Worm (Caenorhabditis elegans) whole organism, mixed stage, embryonic: ENCODE data around the gene amdh-1.

Experiments used
- cnd-1 ChIP-seq: fragments of 200-800 bp; sonication (Bioruptor generic); optimal IDR thresholded peaks from 2 replicates; lab custom pipeline; 2018; ENCODE audit warnings: mild to moderate bottlenecking, missing genetic modification characterization, missing compliant biosample characterization
- drap-1 ChIP-seq: fragments of 200-800 bp; sonication (Bioruptor generic); optimal IDR thresholded peaks from 3 replicates; lab custom pipeline; 2018; ENCODE audit warnings: mild to moderate bottlenecking, missing genetic modification characterization, missing compliant biosample characterization
- elt-1 ChIP-seq: sonication (generic microtip); optimal IDR thresholded peaks from 2 replicates; lab custom pipeline; 2017; ENCODE audit warnings: missing genetic modification characterization, mild to moderate bottlenecking, missing compliant biosample characterization, antibody characterized with exemption, moderate library complexity, borderline replicate concordance; ENCODE audit not compliant: insufficient read depth
- lsy-2 ChIP-seq: fragments of 150-350 bp; optimal IDR thresholded peaks from 2 replicates; lab custom pipeline; 2014; ENCODE audit warnings: missing biosample characterization, missing genetic modification characterization
- mep-1 ChIP-seq: fragments of 150-350 bp; optimal IDR thresholded peaks from 2 replicates; lab custom pipeline; 2017; ENCODE audit warnings: missing biosample characterization, missing genetic modification reagents, missing genetic modification characterization, inconsistent platforms
- nhr-237 ChIP-seq: fragments of 150-350 bp; optimal IDR thresholded peaks from 2 replicates; lab custom pipeline; 2014; ENCODE audit warnings: missing biosample characterization, missing genetic modification characterization
- nhr-76 ChIP-seq: sonication (generic microtip); optimal IDR thresholded peaks from 2 replicates; lab custom pipeline; 2017; ENCODE audit warnings: missing biosample characterization, missing genetic modification characterization
- pha-4 ChIP-seq: fragments of 150-350 bp; optimal IDR thresholded peaks from 2 replicates; lab custom pipeline; 2018; ENCODE audit warnings: missing biosample characterization, missing genetic modification reagents, missing genetic modification characterization
- sem-2 ChIP-seq: fragments of 200-800 bp; sonication (Bioruptor generic); optimal IDR thresholded peaks from 2 replicates; lab custom pipeline; 2018; ENCODE audit warnings: mild to moderate bottlenecking, missing genetic modification characterization, missing compliant biosample characterization
- snpc-4 ChIP-seq: fragments of 150-350 bp; optimal IDR thresholded peaks from 2 replicates; lab custom pipeline; 2014; ENCODE audit warnings: missing biosample characterization, missing genetic modification characterization
- sptf-1 ChIP-seq: sonication (generic microtip); optimal IDR thresholded peaks from 2 replicates; lab custom pipeline; 2017; ENCODE audit warnings: mild to moderate bottlenecking, missing genetic modification characterization, moderate library complexity, missing compliant biosample characterization
- unc-39 ChIP-seq: fragments of 150-350 bp; optimal IDR thresholded peaks from 2 replicates; lab custom pipeline; 2014; ENCODE audit warnings: missing biosample characterization, missing genetic modification characterization
- ztf-11 ChIP-seq: fragments of 150-350 bp; optimal IDR thresholded peaks from 2 replicates; lab custom pipeline; 2014; ENCODE audit warnings: missing biosample characterization, missing genetic modification characterization

DNA sequence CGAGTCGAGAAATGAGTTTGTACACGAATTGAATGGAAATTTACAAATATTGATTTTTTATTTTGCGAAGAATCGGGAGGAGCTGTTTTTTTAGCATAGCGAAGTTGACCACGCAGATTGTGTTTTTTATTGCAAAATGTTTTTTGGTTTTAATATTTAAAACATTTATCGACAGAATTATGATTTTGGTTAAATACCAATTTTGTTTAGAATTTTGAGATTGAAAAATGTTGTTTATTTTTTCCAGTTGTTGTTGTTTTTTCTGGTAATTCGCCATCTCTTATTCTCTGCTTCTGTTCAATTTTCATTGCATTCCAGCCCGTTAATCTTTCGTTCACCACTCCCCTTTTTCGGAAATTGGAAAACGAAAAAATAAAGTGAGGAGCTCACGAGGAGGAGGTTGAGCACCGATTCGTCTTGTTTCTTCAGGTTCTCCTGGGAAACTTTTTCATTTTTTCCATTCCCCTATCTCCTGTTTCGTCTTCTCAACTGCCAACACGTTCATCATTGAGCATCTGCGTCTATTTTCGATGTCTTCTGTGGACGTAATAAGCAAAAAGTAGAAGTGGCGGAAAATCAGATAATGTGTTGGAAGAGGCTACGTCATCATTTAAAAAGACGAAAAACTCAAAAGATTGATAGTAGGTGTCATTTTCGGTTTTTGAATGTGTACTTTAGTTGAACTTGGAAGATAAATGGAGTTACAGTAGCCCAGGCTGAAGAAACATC, 44.5 kb downstream of the amdh-1 start, which contains the start of gene F47D12.7:
- TF ChIP-seq unc-39 (no peak), snpc-4 (tag; lab: Kevin White, UChicago) (no peak), nhr-76 (no peak), ztf-11 (tag; lab: Kevin White, UChicago) (no peak), drap-1 (GFP tag; lab: Kevin White, UChicago) (no peak), pha-4 (tag; lab: Kevin White, UChicago) (no peak), sptf-1 (no peak), lsy-2 (tag; lab: Kevin White, UChicago) (no peak), elt-1 (no peak), cnd-1 (tag; lab: Kevin White, UChicago) (no peak), nhr-237 (tag; lab: Kevin White, UChicago) (no peak), sem-2 (GFP tag; lab: Kevin White, UChicago) (no peak), mep-1 (tag; lab: Kevin White, UChicago) (no peak)
